Fruit fly (Drosophila melanogaster) whole organism, adult: ENCODE data around the gene E2f1.

Experiments used
- CG11617 ChIP-seq: fragments of 200-800 bp; sonication (Bioruptor generic); optimal IDR thresholded peaks from 2 replicates; lab custom pipeline; 2017; ENCODE audit warnings: mild to moderate bottlenecking, missing biosample characterization, missing genetic modification reagents, missing genetic modification characterization
- CG12768 ChIP-seq: fragments of 200-800 bp; sonication (Bioruptor generic); optimal IDR thresholded peaks from 2 replicates; lab custom pipeline; 2017; ENCODE audit warnings: missing biosample characterization, missing genetic modification characterization, mild to moderate bottlenecking, moderate library complexity, missing genetic modification reagents
- CG14711 ChIP-seq: fragments of 200-800 bp; sonication (Bioruptor generic); optimal IDR thresholded peaks from 2 replicates; lab custom pipeline; 2018; ENCODE audit warnings: missing biosample characterization, mild to moderate bottlenecking, missing genetic modification characterization, moderate library complexity
- CG1620 ChIP-seq: fragments of 200-800 bp; sonication (Bioruptor generic); optimal IDR thresholded peaks from 2 replicates; lab custom pipeline; 2016; ENCODE audit warnings: missing biosample characterization, missing genetic modification characterization
- CG33017 ChIP-seq: fragments of 200-800 bp; sonication (Bioruptor generic); optimal IDR thresholded peaks from 2 replicates; lab custom pipeline; 2018; ENCODE audit warnings: missing biosample characterization, mild to moderate bottlenecking, missing genetic modification characterization, moderate library complexity
- CG5204 ChIP-seq: fragments of 200-800 bp; sonication (Bioruptor generic); optimal IDR thresholded peaks from 2 replicates; lab custom pipeline; 2016; ENCODE audit warnings: missing biosample characterization, missing genetic modification characterization
- CG7101 ChIP-seq: fragments of 200-800 bp; sonication (Bioruptor generic); optimal IDR thresholded peaks from 2 replicates; lab custom pipeline; 2018; ENCODE audit warnings: missing biosample characterization, mild to moderate bottlenecking, missing genetic modification characterization, moderate library complexity
- Clk ChIP-seq: fragments of 200-800 bp; sonication (Bioruptor generic); optimal IDR thresholded peaks from 2 replicates; lab custom pipeline; 2017; ENCODE audit warnings: missing biosample characterization, missing genetic modification characterization
- Crg-1 ChIP-seq: fragments of 200-800 bp; sonication (Bioruptor generic); optimal IDR thresholded peaks from 2 replicates; lab custom pipeline; 2016; ENCODE audit warnings: missing biosample characterization, missing genetic modification characterization
- Mnt ChIP-seq: fragments of 200-800 bp; sonication (Bioruptor generic); optimal IDR thresholded peaks from 2 replicates; lab custom pipeline; 2016; ENCODE audit warnings: missing biosample characterization, mild to moderate bottlenecking, missing genetic modification characterization
- cnc ChIP-seq, 2 experiments: fragments of >200 bp; optimal IDR thresholded peaks; 2 replicates each; lab custom pipeline; 2017
- kay ChIP-seq: fragments of 200-800 bp; sonication (Bioruptor generic); peaks from one replicate; lab custom pipeline; 2016; ENCODE audit warnings: missing biosample characterization, missing genetic modification characterization, borderline replicate concordance
- tj ChIP-seq: fragments of 200-800 bp; sonication (Bioruptor generic); optimal IDR thresholded peaks from 3 replicates; lab custom pipeline; 2017; ENCODE audit warnings: missing biosample characterization, mild to moderate bottlenecking, missing genetic modification characterization, moderate library complexity
- toe ChIP-seq: fragments of 200-800 bp; sonication (Bioruptor generic); optimal IDR thresholded peaks from 2 replicates; lab custom pipeline; 2016; ENCODE audit warnings: missing biosample characterization, missing genetic modification characterization

- TF ChIP-seq CG11617 (GFP tag; lab: Kevin White, UChicago) (no peak), toe (no peak), CG14711 (tag; lab: Kevin White, UChicago) (no peak), Crg-1 (GFP tag; lab: Kevin White, UChicago) (no peak), tj (GFP tag; lab: Kevin White, UChicago) (no peak), CG12768 (GFP tag; lab: Kevin White, UChicago) (no peak), kay (no peak), CG1620 (GFP tag; lab: Kevin White, UChicago) (no peak), CG5204 (no peak), CG33017 (no peak), cnc (optimal IDR thresholded peaks at IDR 0.05; lab: Kevin White, UChicago) (no peak), CG7101 (tag; lab: Kevin White, UChicago) (no peak), Clk (GFP tag; lab: Kevin White, UChicago) (no peak), Mnt (GFP tag; lab: Kevin White, UChicago) (no peak)
Measured at dm6 chr3R:21611629-21612180, 49.0 kb downstream of the E2f1 start.
